Fruit fly (Drosophila melanogaster) whole organism, embryonic: Measurements from ENCODE around the gene Cpsf73.
A peak's percentile ranks its signal among the peaks of the same experiment; 100 is the strongest.

Source experiments
- Antp ChIP-seq: fragments of 200-800 bp; sonication (Bioruptor generic); optimal IDR thresholded peaks from 3 replicates; lab custom pipeline; 2016; ENCODE audit warnings: missing biosample characterization, missing genetic modification characterization
- Bdp1 ChIP-seq: fragments of 200-800 bp; sonication (Bioruptor generic); optimal IDR thresholded peaks from 3 replicates; lab custom pipeline; 2016; ENCODE audit warnings: missing biosample characterization, missing genetic modification characterization
- CG10366 ChIP-seq: fragments of 200-800 bp; sonication (Bioruptor generic); IDR thresholded peaks from 2 replicates; pipeline ENCODE4 v1.3.6; 2022; ENCODE audit warnings: missing biosample characterization, missing genetic modification characterization
- CG11085 ChIP-seq: fragments of 200-800 bp; sonication (Bioruptor generic); IDR thresholded peaks from 2 replicates; pipeline ENCODE4 v1.3.6; 2022; ENCODE audit warnings: missing biosample characterization, missing genetic modification characterization
- CG11723 ChIP-seq: fragments of 200-800 bp; sonication (Bioruptor generic); optimal IDR thresholded peaks from 2 replicates; lab custom pipeline; 2017; ENCODE audit warnings: missing biosample characterization, mild to moderate bottlenecking, missing genetic modification characterization
- CG12155 ChIP-seq: fragments of 200-800 bp; sonication (Bioruptor generic); optimal IDR thresholded peaks from 3 replicates; lab custom pipeline; 2016; ENCODE audit warnings: missing biosample characterization, missing genetic modification characterization
- CG1233 ChIP-seq: fragments of 200-800 bp; sonication (Bioruptor generic); optimal IDR thresholded peaks from 4 replicates; lab custom pipeline; 2018; ENCODE audit warnings: missing biosample characterization, mild to moderate bottlenecking, missing genetic modification characterization
- CG13894 ChIP-seq: fragments of 200-800 bp; sonication (Bioruptor generic); optimal IDR thresholded peaks from 3 replicates; lab custom pipeline; 2018; ENCODE audit warnings: missing biosample characterization, mild to moderate bottlenecking, missing genetic modification characterization, moderate library complexity
- CG14441 ChIP-seq: fragments of 200-800 bp; sonication (Bioruptor generic); IDR thresholded peaks from 2 replicates; pipeline ENCODE4 v1.3.6; 2022; ENCODE audit warnings: missing biosample characterization, missing genetic modification characterization
- CG17186 ChIP-seq: fragments of 200-800 bp; sonication (Bioruptor generic); optimal IDR thresholded peaks from 3 replicates; lab custom pipeline; 2017; ENCODE audit warnings: missing biosample characterization, missing genetic modification reagents, missing genetic modification characterization
- CG17568 ChIP-seq: fragments of 200-800 bp; sonication (Bioruptor generic); optimal IDR thresholded peaks from 2 replicates; lab custom pipeline; 2018; ENCODE audit warnings: missing biosample characterization, mild to moderate bottlenecking, missing genetic modification characterization, moderate library complexity
- CG17612 ChIP-seq: fragments of 200-800 bp; sonication (Bioruptor generic); IDR thresholded peaks from 2 replicates; pipeline ENCODE4 v1.3.6; 2022; ENCODE audit warnings: missing biosample characterization, missing genetic modification characterization
- CG31388 ChIP-seq: fragments of 200-800 bp; sonication (Bioruptor generic); optimal IDR thresholded peaks from 2 replicates; lab custom pipeline; 2016; ENCODE audit warnings: missing biosample characterization, missing genetic modification characterization
- CG33213 ChIP-seq: fragments of 200-800 bp; sonication (Bioruptor generic); optimal IDR thresholded peaks from 3 replicates; lab custom pipeline; 2016; ENCODE audit warnings: missing biosample characterization, missing genetic modification characterization
- CG3847 ChIP-seq: fragments of 200-800 bp; sonication (Bioruptor generic); IDR thresholded peaks from 2 replicates; pipeline ENCODE4 v1.3.6; 2022; ENCODE audit warnings: missing biosample characterization, missing genetic modification characterization
- CG4360 ChIP-seq: fragments of 200-800 bp; sonication (Bioruptor generic); IDR thresholded peaks from 2 replicates; pipeline ENCODE4 v1.3.6; 2022; ENCODE audit warnings: missing biosample characterization, missing genetic modification characterization
- CG4404 ChIP-seq: fragments of 200-800 bp; sonication (Bioruptor generic); IDR thresholded peaks from 2 replicates; pipeline ENCODE4 v1.3.6; 2022; ENCODE audit warnings: missing biosample characterization, missing genetic modification characterization
- CG5245 ChIP-seq: fragments of 200-800 bp; sonication (Bioruptor generic); optimal IDR thresholded peaks from 3 replicates; lab custom pipeline; 2016; ENCODE audit warnings: missing biosample characterization, missing genetic modification characterization
- CG6683 ChIP-seq: fragments of 200-800 bp; sonication (Bioruptor generic); optimal IDR thresholded peaks from 2 replicates; lab custom pipeline; 2017; ENCODE audit warnings: missing biosample characterization, mild to moderate bottlenecking, missing genetic modification characterization, missing genetic modification reagents
- CG6689 ChIP-seq: fragments of 200-800 bp; sonication (Bioruptor generic); IDR thresholded peaks from 2 replicates; pipeline ENCODE4 v1.3.6; 2022; ENCODE audit warnings: missing biosample characterization, missing genetic modification characterization
- CG8478 ChIP-seq: fragments of >200 bp; optimal IDR thresholded peaks from 2 replicates; lab custom pipeline; 2018
- CG8765 ChIP-seq: fragments of 200-800 bp; sonication (Bioruptor generic); IDR thresholded peaks from 2 replicates; pipeline ENCODE4 v1.3.6; 2022; ENCODE audit warnings: missing biosample characterization, missing genetic modification characterization
- CG9817 ChIP-seq: fragments of 200-800 bp; sonication (Bioruptor generic); optimal IDR thresholded peaks from 2 replicates; lab custom pipeline; 2018; ENCODE audit warnings: missing biosample characterization, mild to moderate bottlenecking, missing genetic modification characterization, moderate library complexity
- Dad ChIP-seq: fragments of 200-800 bp; sonication (Bioruptor generic); optimal IDR thresholded peaks from 3 replicates; lab custom pipeline; 2016; ENCODE audit warnings: missing biosample characterization, missing genetic modification characterization
- E2f1 ChIP-seq: fragments of 200-800 bp; sonication (Bioruptor generic); IDR thresholded peaks from 2 replicates; pipeline ENCODE4 v1.3.6; 2022; ENCODE audit warnings: missing biosample characterization, missing genetic modification characterization
- Eip74EF ChIP-seq, 2 experiments: fragments of 200-800 bp in 1 of 2; fragments of >200 bp in 1 of 2; sonication (Bioruptor generic) in 1 of 2; optimal IDR thresholded peaks; 2 replicates each; lab custom pipeline; 2017 to 2019; ENCODE audit warnings: missing biosample characterization in 2 of 2, missing genetic modification characterization in 2 of 2, mild to moderate bottlenecking in 1 of 2, moderate library complexity in 1 of 2
- HLH3B ChIP-seq: fragments of 200-800 bp; sonication (Bioruptor generic); IDR thresholded peaks from 2 replicates; pipeline ENCODE4 v1.3.6; 2022; ENCODE audit warnings: missing biosample characterization, missing genetic modification characterization
- NFAT ChIP-seq: fragments of 200-800 bp; sonication (Bioruptor generic); IDR thresholded peaks from 2 replicates; pipeline ENCODE4 v1.3.6; 2022; ENCODE audit warnings: missing biosample characterization, missing genetic modification characterization
- Oli ChIP-seq: fragments of 200-800 bp; sonication (Bioruptor generic); optimal IDR thresholded peaks from 2 replicates; lab custom pipeline; 2018; ENCODE audit warnings: missing biosample characterization, mild to moderate bottlenecking, missing genetic modification characterization, moderate library complexity
- PHDP ChIP-seq: fragments of 200-800 bp; sonication (Bioruptor generic); optimal IDR thresholded peaks from 3 replicates; lab custom pipeline; 2018; ENCODE audit warnings: missing biosample characterization, mild to moderate bottlenecking, missing genetic modification characterization, moderate library complexity
- Poxn ChIP-seq: fragments of 200-800 bp; sonication (Bioruptor generic); IDR thresholded peaks from 2 replicates; pipeline ENCODE4 v1.3.6; 2022; ENCODE audit warnings: missing biosample characterization, missing genetic modification characterization
- Scr ChIP-seq: fragments of 200-800 bp; sonication (Bioruptor generic); IDR thresholded peaks from 2 replicates; pipeline ENCODE4 v1.3.6; 2022; ENCODE audit warnings: missing biosample characterization, missing genetic modification characterization; ENCODE audit not compliant: partially characterized antibody
- aop ChIP-seq: fragments of 200-800 bp; sonication (Bioruptor generic); IDR thresholded peaks from 2 replicates; pipeline ENCODE4 v1.3.6; 2022; ENCODE audit warnings: missing biosample characterization, missing genetic modification characterization
- ase ChIP-seq: fragments of 200-800 bp; sonication (Bioruptor generic); IDR thresholded peaks from 3 replicates; pipeline ENCODE4 v1.3.6; 2022; ENCODE audit warnings: missing biosample characterization, missing genetic modification characterization
- ash1 ChIP-seq: fragments of 200-800 bp; sonication (Bioruptor generic); optimal IDR thresholded peaks from 2 replicates; lab custom pipeline; 2018; ENCODE audit warnings: missing biosample characterization, mild to moderate bottlenecking, missing genetic modification characterization
- bcd ChIP-seq: fragments of 200-800 bp; sonication (Bioruptor generic); optimal IDR thresholded peaks from 2 replicates; lab custom pipeline; 2017; ENCODE audit warnings: missing biosample characterization, mild to moderate bottlenecking, missing genetic modification characterization
- bigmax ChIP-seq: fragments of 200-800 bp; sonication (Bioruptor generic); optimal IDR thresholded peaks from 2 replicates; lab custom pipeline; 2018; ENCODE audit warnings: missing biosample characterization, mild to moderate bottlenecking, missing genetic modification characterization
- chm ChIP-seq: fragments of 200-800 bp; sonication (Bioruptor generic); IDR thresholded peaks from 2 replicates; pipeline ENCODE4 v1.3.6; 2022; ENCODE audit warnings: missing biosample characterization, missing genetic modification characterization
- crp ChIP-seq, 2 experiments: fragments of 200-800 bp; sonication (Bioruptor generic); optimal IDR thresholded peaks; 2 replicates in 1 of 2; 3 replicates in 1 of 2; lab custom pipeline; 2017; ENCODE audit warnings: missing biosample characterization in 2 of 2, missing genetic modification characterization in 2 of 2, mild to moderate bottlenecking in 1 of 2, moderate library complexity in 1 of 2
- dmrt99B ChIP-seq: fragments of 200-800 bp; sonication (Bioruptor generic); optimal IDR thresholded peaks from 2 replicates; lab custom pipeline; 2018; ENCODE audit warnings: missing biosample characterization, mild to moderate bottlenecking, missing genetic modification characterization, moderate library complexity
- jigr1 ChIP-seq: fragments of 200-800 bp; sonication (Bioruptor generic); IDR thresholded peaks from 3 replicates; pipeline ENCODE4 v1.3.6; 2022; ENCODE audit warnings: missing biosample characterization, missing genetic modification characterization
- lov ChIP-seq, 2 experiments: fragments of 200-800 bp in 1 of 2; fragments of >200 bp in 1 of 2; sonication (Bioruptor generic) in 1 of 2; IDR thresholded peaks in 1 of 2; optimal IDR thresholded peaks in 1 of 2; 2 replicates in 1 of 2; 3 replicates in 1 of 2; pipeline versions ENCODE4 v1.3.6 to Lab custom; 2017 to 2022; ENCODE audit warnings: missing biosample characterization in 1 of 2, missing genetic modification characterization in 1 of 2
- mld ChIP-seq: fragments of 200-800 bp; sonication (Bioruptor generic); IDR thresholded peaks from 3 replicates; pipeline ENCODE4 v1.3.6; 2022; ENCODE audit warnings: missing biosample characterization, missing genetic modification characterization; ENCODE audit not compliant: partially characterized antibody
- org-1 ChIP-seq: fragments of 200-800 bp; sonication (Bioruptor generic); optimal IDR thresholded peaks from 2 replicates; lab custom pipeline; 2017; ENCODE audit warnings: missing biosample characterization, missing genetic modification characterization
- row ChIP-seq: fragments of 200-800 bp; sonication (Bioruptor generic); IDR thresholded peaks from 3 replicates; pipeline ENCODE4 v1.3.6; 2022; ENCODE audit warnings: missing biosample characterization, missing genetic modification characterization
- sens-2 ChIP-seq: fragments of 200-800 bp; sonication (Bioruptor generic); IDR thresholded peaks from 2 replicates; pipeline ENCODE4 v1.3.6; 2022; ENCODE audit warnings: missing biosample characterization, missing genetic modification characterization
- sisA ChIP-seq: fragments of 200-800 bp; sonication (Bioruptor generic); IDR thresholded peaks from 2 replicates; pipeline ENCODE4 v1.3.6; 2022; ENCODE audit warnings: missing biosample characterization, missing genetic modification characterization
- slbo ChIP-seq: fragments of 200-800 bp; sonication (Bioruptor generic); IDR thresholded peaks from 2 replicates; pipeline ENCODE4 v1.3.6; 2022; ENCODE audit warnings: missing biosample characterization, missing genetic modification characterization
- sna ChIP-seq: fragments of 200-800 bp; sonication (Bioruptor generic); IDR thresholded peaks from 2 replicates; pipeline ENCODE4 v1.3.6; 2022; ENCODE audit warnings: missing biosample characterization, missing genetic modification characterization; ENCODE audit not compliant: partially characterized antibody
- wdn ChIP-seq: fragments of 200-800 bp; sonication (Bioruptor generic); IDR thresholded peaks from 2 replicates; pipeline ENCODE4 v1.3.6; 2022; ENCODE audit warnings: missing biosample characterization, missing genetic modification characterization
- z ChIP-seq: fragments of 200-800 bp; sonication (Bioruptor generic); IDR thresholded peaks from 3 replicates; pipeline ENCODE4 v1.3.6; 2022; ENCODE audit warnings: missing biosample characterization, missing genetic modification characterization
- zen ChIP-seq: fragments of 200-800 bp; sonication (Bioruptor generic); optimal IDR thresholded peaks from 3 replicates; lab custom pipeline; 2018; ENCODE audit warnings: missing biosample characterization, mild to moderate bottlenecking, missing genetic modification characterization, moderate library complexity

Cpsf73 gene

dm6 chr3R:18663525-18663924, at the start of gene Cpsf73, which contains the start of gene Gos28 (continued):
- TF ChIP-seq CG1233 (GFP tag; lab: Kevin White, UChicago) = no peak
- peak; percentile 49 for TF ChIP-seq slbo (GFP tag; lab: Robert Waterston, UW)
- TF ChIP-seq CG17186 (GFP tag; lab: Kevin White, UChicago) = peak; percentile 43
- TF ChIP-seq CG12155 (GFP tag; lab: Kevin White, UChicago) = no peak
- peak; percentile 62 for TF ChIP-seq CG3847 (GFP tag; lab: Robert Waterston, UW)
- no peak for TF ChIP-seq Bdp1 (GFP tag; lab: Kevin White, UChicago)
- TF ChIP-seq CG17612 (GFP tag; lab: Robert Waterston, UW) = no peak
- TF ChIP-seq lov (optimal IDR thresholded peaks at IDR 0.05; lab: Kevin White, UChicago) = no peak
- TF ChIP-seq lov (GFP tag; IDR thresholded peaks at IDR 0.05; lab: Robert Waterston, UW) = no peak
- no peak for TF ChIP-seq wdn
- TF ChIP-seq bcd (GFP tag; lab: Kevin White, UChicago) = no peak
- TF ChIP-seq CG4360 (GFP tag; lab: Robert Waterston, UW) = no peak
- no peak for TF ChIP-seq CG14441 (GFP tag; lab: Robert Waterston, UW)
- TF ChIP-seq ash1 (GFP tag; lab: Kevin White, UChicago) = no peak
- no peak for TF ChIP-seq HLH3B (GFP tag; lab: Robert Waterston, UW)
- no peak for TF ChIP-seq Antp (GFP tag; lab: Kevin White, UChicago)
- no peak for TF ChIP-seq NFAT (GFP tag; lab: Robert Waterston, UW)
- no peak for TF ChIP-seq CG8765 (GFP tag; lab: Robert Waterston, UW)
- TF ChIP-seq mld (GFP tag; lab: Robert Waterston, UW) = no peak
- no peak for TF ChIP-seq CG11085 (GFP tag; lab: Robert Waterston, UW)
- no peak for TF ChIP-seq E2f1 (GFP tag; lab: Robert Waterston, UW)
- TF ChIP-seq CG5245 (GFP tag; lab: Kevin White, UChicago) = no peak
- peak in 1 of 2 experiments; percentile 54 for TF ChIP-seq crp (GFP tag; optimal IDR thresholded peaks at IDR 0.05; lab: Kevin White, UChicago)
- no peak for TF ChIP-seq org-1 (GFP tag; lab: Kevin White, UChicago)
- TF ChIP-seq row (GFP tag; lab: Robert Waterston, UW) = peak; percentile 86
- TF ChIP-seq bigmax (GFP tag; lab: Kevin White, UChicago) = no peak
- no peak for TF ChIP-seq sens-2 (GFP tag; lab: Robert Waterston, UW)
- no peak for TF ChIP-seq jigr1 (GFP tag; lab: Robert Waterston, UW)
- TF ChIP-seq CG6689 (GFP tag; lab: Robert Waterston, UW) = 0 out of 2 replicates have a peak, but pooled peaks have one; percentile 16
- TF ChIP-seq CG6683 = no peak
- no peak for TF ChIP-seq CG31388 (GFP tag; lab: Kevin White, UChicago)
- no peak for TF ChIP-seq CG4404
- no peak for TF ChIP-seq CG11723 (GFP tag; lab: Kevin White, UChicago)
- no peak for TF ChIP-seq Oli
- no peak for TF ChIP-seq ase (GFP tag; lab: Robert Waterston, UW)
- no peak for TF ChIP-seq Eip74EF (GFP tag; optimal IDR thresholded peaks at IDR 0.05; lab: Kevin White, UChicago)
- peak; percentile 21 for TF ChIP-seq PHDP (tag; lab: Kevin White, UChicago)
- no peak for TF ChIP-seq CG8478 (lab: Kevin White, UChicago)
- no peak for TF ChIP-seq dmrt99B
- no peak for TF ChIP-seq z (GFP tag; lab: Robert Waterston, UW)
- no peak for TF ChIP-seq CG17568 (GFP tag; lab: Kevin White, UChicago)
- peak; percentile 1 for TF ChIP-seq zen
- TF ChIP-seq CG10366 (GFP tag; lab: Robert Waterston, UW) = no peak
- TF ChIP-seq Scr (GFP tag; lab: Robert Waterston, UW) = peak; percentile 60
- no peak for TF ChIP-seq CG13894 (tag; lab: Kevin White, UChicago)
- no peak for TF ChIP-seq Poxn
- TF ChIP-seq chm = no peak
- no peak for TF ChIP-seq CG9817
- TF ChIP-seq Dad (GFP tag; lab: Kevin White, UChicago) = no peak
- peak; percentile 28; the same call in 1 of the 2 replicates for TF ChIP-seq sisA
- TF ChIP-seq sna (GFP tag; lab: Robert Waterston, UW) = no peak
- TF ChIP-seq aop (GFP tag; lab: Robert Waterston, UW) = no peak
- TF ChIP-seq CG33213 = peak; percentile 40
